Worm (Caenorhabditis elegans): ENCODE data around the gene srbc-40.

DNA sequence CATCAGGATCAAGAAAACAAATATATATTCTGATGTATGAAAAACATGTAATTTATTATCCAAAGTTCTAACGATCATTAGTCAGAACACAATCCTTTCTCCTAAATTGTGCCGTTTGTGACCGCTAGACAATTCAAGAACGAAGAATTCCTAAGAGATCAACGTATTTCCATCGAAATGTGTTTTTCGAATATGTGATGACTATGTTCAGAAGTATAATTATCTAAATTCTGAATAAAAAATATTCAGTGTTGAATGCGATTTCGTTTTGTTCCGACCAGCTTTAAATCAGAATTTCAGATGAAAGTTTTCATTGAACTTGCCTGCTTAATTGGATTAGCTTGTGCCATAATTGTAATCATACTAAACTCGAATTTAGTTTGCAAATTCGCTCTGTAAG lies 17.4 kb downstream of the srbc-40 start, which contains the start of gene srbc-37:
- TF ChIP-seq pha-4 (tag; optimal IDR thresholded peaks at IDR 0.05) (no peak), lsy-2 (tag; optimal IDR thresholded peaks at IDR 0.05) (no peak), cnd-1 (tag; optimal IDR thresholded peaks at IDR 0.05) (no peak), elt-3 (tag; optimal IDR thresholded peaks at IDR 0.05) (no peak), elt-1 (tag; optimal IDR thresholded peaks at IDR 0.05; ENCODE audit: borderline replicate concordance, insufficient read depth) (no peak), nhr-28 (tag; optimal IDR thresholded peaks at IDR 0.05) (no peak), sem-2 (GFP tag; optimal IDR thresholded peaks at IDR 0.05) (no peak), ces-1 (GFP tag; optimal IDR thresholded peaks at IDR 0.05) (no peak), lin-13 (tag; optimal IDR thresholded peaks at IDR 0.05) (no peak), flh-1 (GFP tag; optimal IDR thresholded peaks at IDR 0.05) (no peak), snpc-4 (tag; optimal IDR thresholded peaks at IDR 0.05) (no peak), nhr-76 (tag; optimal IDR thresholded peaks at IDR 0.05) (no peak), bed-3 (GFP tag; optimal IDR thresholded peaks at IDR 0.05) (no peak), unc-62 (GFP tag; optimal IDR thresholded peaks at IDR 0.05) (no peak)
